Fruit fly (Drosophila melanogaster) whole organism, wandering third instar larva: Measurements from ENCODE around the gene sdt.
A peak's percentile ranks its signal among the peaks of the same experiment; 100 is the strongest.

ENCODE experiments used
- CG32264 ChIP-seq: fragments of 200-800 bp; sonication (Bioruptor generic); optimal IDR thresholded peaks from 2 replicates; lab custom pipeline; 2016; ENCODE audit warnings: missing biosample characterization, missing genetic modification characterization
- CG9705 ChIP-seq: fragments of 200-800 bp; sonication (Bioruptor generic); optimal IDR thresholded peaks from 2 replicates; lab custom pipeline; 2018; ENCODE audit warnings: missing biosample characterization, mild to moderate bottlenecking, missing genetic modification characterization
- Dfd ChIP-seq: fragments of >200 bp; optimal IDR thresholded peaks from 2 replicates; lab custom pipeline; 2017; ENCODE audit warnings: missing biosample characterization, missing genetic modification characterization
- Dif ChIP-seq: fragments of 200-275, 200-300 bp; sonication (Bioruptor generic); optimal IDR thresholded peaks from 2 replicates; lab custom pipeline; 2018; ENCODE audit warnings: missing biosample characterization, missing genetic modification characterization; ENCODE audit not compliant: partially characterized antibody
- GATAd ChIP-seq: sonication (Bioruptor generic); optimal IDR thresholded peaks from 2 replicates; lab custom pipeline; 2016; ENCODE audit warnings: missing biosample characterization, missing genetic modification characterization
- HLH106 ChIP-seq: fragments of 200-800 bp; optimal IDR thresholded peaks from 3 replicates; lab custom pipeline; 2019; ENCODE audit warnings: missing biosample characterization, mild to moderate bottlenecking, missing genetic modification characterization, moderate library complexity
- Hnf4 ChIP-seq: fragments of 200-800 bp; sonication (Bioruptor generic); optimal IDR thresholded peaks from 2 replicates; lab custom pipeline; 2016; ENCODE audit warnings: missing biosample characterization, mild to moderate bottlenecking, missing genetic modification characterization
- Hr78 ChIP-seq: fragments of >200 bp; optimal IDR thresholded peaks from 2 replicates; lab custom pipeline; 2017; ENCODE audit warnings: missing biosample characterization, missing genetic modification characterization
- Hr83 ChIP-seq: fragments of 200-300 bp; sonication (Bioruptor generic); optimal IDR thresholded peaks from 2 replicates; lab custom pipeline; 2016; ENCODE audit warnings: missing biosample characterization, mild to moderate bottlenecking, missing genetic modification characterization, moderate library complexity; ENCODE audit not compliant: poor library complexity, severe bottlenecking
- Jra ChIP-seq: sonication (Bioruptor generic); optimal IDR thresholded peaks from 2 replicates; lab custom pipeline; 2016; ENCODE audit warnings: missing biosample characterization, missing genetic modification characterization
- Mio ChIP-seq: sonication (Bioruptor generic); optimal IDR thresholded peaks from 2 replicates; lab custom pipeline; 2016; ENCODE audit warnings: missing biosample characterization, missing genetic modification characterization
- Myc ChIP-seq: fragments of >200 bp; optimal IDR thresholded peaks from 2 replicates; lab custom pipeline; 2017
- N ChIP-seq: fragments of >200 bp; optimal IDR thresholded peaks from 2 replicates; lab custom pipeline; 2018; ENCODE audit warnings: missing biosample characterization, missing external identifiers, missing genetic modification characterization
- OdsH ChIP-seq: fragments of 200-800 bp; sonication (Bioruptor generic); optimal IDR thresholded peaks from 2 replicates; lab custom pipeline; 2016; ENCODE audit warnings: missing biosample characterization, mild to moderate bottlenecking, missing genetic modification characterization
- Rel ChIP-seq, 2 experiments: fragments of 200-800 bp; sonication (Bioruptor generic) in 1 of 2; optimal IDR thresholded peaks; 2 replicates in 1 of 2; 3 replicates in 1 of 2; lab custom pipeline; 2016 to 2019; ENCODE audit warnings: mild to moderate bottlenecking in 2 of 2, missing biosample characterization in 2 of 2, missing genetic modification characterization in 2 of 2, moderate library complexity in 1 of 2
- Sp1 ChIP-seq: fragments of 200-800 bp; sonication (Bioruptor generic); optimal IDR thresholded peaks from 3 replicates; lab custom pipeline; 2019; ENCODE audit warnings: missing biosample characterization, mild to moderate bottlenecking, missing genetic modification characterization, moderate library complexity
- Vsx2 ChIP-seq: fragments of 200-300, 225-300 bp; sonication (Bioruptor generic); optimal IDR thresholded peaks from 2 replicates; lab custom pipeline; 2018; ENCODE audit warnings: missing biosample characterization, missing genetic modification characterization; ENCODE audit not compliant: partially characterized antibody
- br ChIP-seq: fragments of 200-800 bp; sonication (Bioruptor generic); optimal IDR thresholded peaks from 2 replicates; lab custom pipeline; 2016; ENCODE audit warnings: missing biosample characterization, missing genetic modification characterization
- dl ChIP-seq, 2 experiments: fragments of 175-275, 200-275 bp in 1 of 2; fragments of 200-275 bp in 1 of 2; sonication (Bioruptor generic); optimal IDR thresholded peaks; lab custom pipeline; 2018; ENCODE audit warnings: mild to moderate bottlenecking in 2 of 2, missing biosample characterization in 2 of 2, missing genetic modification characterization in 2 of 2, moderate library complexity in 2 of 2; ENCODE audit not compliant: partially characterized antibody in 2 of 2, insufficient read depth in 1 of 2
- dmrt93B ChIP-seq: fragments of 200-800 bp; sonication (Bioruptor generic); optimal IDR thresholded peaks from 2 replicates; lab custom pipeline; 2018; ENCODE audit warnings: missing biosample characterization, mild to moderate bottlenecking, missing genetic modification characterization
- dsf ChIP-seq: sonication (Bioruptor generic); optimal IDR thresholded peaks from 2 replicates; lab custom pipeline; 2016; ENCODE audit warnings: missing biosample characterization, missing genetic modification characterization, borderline replicate concordance
- ey ChIP-seq: fragments of 200-800 bp; sonication (Bioruptor generic); optimal IDR thresholded peaks from 2 replicates; lab custom pipeline; 2016; ENCODE audit warnings: missing biosample characterization, missing genetic modification characterization
- foxo ChIP-seq, 2 experiments: fragments of 200-800 bp; sonication (Bioruptor generic); optimal IDR thresholded peaks; 2 replicates in 1 of 2; 3 replicates in 1 of 2; lab custom pipeline; 2016 to 2017; ENCODE audit warnings: missing biosample characterization in 2 of 2, missing genetic modification characterization in 2 of 2
- fru ChIP-seq: fragments of 200-800 bp; sonication (Bioruptor generic); optimal IDR thresholded peaks from 3 replicates; lab custom pipeline; 2016; ENCODE audit warnings: missing biosample characterization, mild to moderate bottlenecking, missing genetic modification characterization
- h ChIP-seq: fragments of 200-800 bp; sonication (Bioruptor generic); optimal IDR thresholded peaks from 3 replicates; lab custom pipeline; 2016; ENCODE audit warnings: missing biosample characterization, mild to moderate bottlenecking, missing genetic modification characterization
- lola ChIP-seq: fragments of >200 bp; optimal IDR thresholded peaks from 2 replicates; lab custom pipeline; 2017; ENCODE audit warnings: missing biosample characterization, missing genetic modification characterization
- pan ChIP-seq: fragments of >200 bp; optimal IDR thresholded peaks from 2 replicates; lab custom pipeline; 2017
- psq ChIP-seq: fragments of 200-800 bp; sonication (Bioruptor generic); optimal IDR thresholded peaks from 3 replicates; lab custom pipeline; 2017; ENCODE audit warnings: missing biosample characterization, mild to moderate bottlenecking, missing genetic modification characterization, moderate library complexity
- rgr ChIP-seq: fragments of 200-800 bp; sonication (Bioruptor generic); optimal IDR thresholded peaks from 3 replicates; lab custom pipeline; 2016; ENCODE audit warnings: missing biosample characterization, mild to moderate bottlenecking, missing genetic modification characterization
- sv ChIP-seq: fragments of 200-800 bp; sonication (Bioruptor generic); optimal IDR thresholded peaks from 3 replicates; lab custom pipeline; 2016; ENCODE audit warnings: missing biosample characterization, missing genetic modification characterization
- tai ChIP-seq: sonication (Bioruptor generic); optimal IDR thresholded peaks from 2 replicates; lab custom pipeline; 2016; ENCODE audit warnings: missing biosample characterization, missing genetic modification characterization
- woc ChIP-seq: sonication (Bioruptor generic); optimal IDR thresholded peaks from 2 replicates; lab custom pipeline; 2016; ENCODE audit warnings: missing biosample characterization, mild to moderate bottlenecking, missing genetic modification characterization

The sdt gene

dm6 chrX:8202724-8203362 lies 24.5 kb downstream of the sdt start:
- peak; percentile 93 for TF ChIP-seq Dfd (GFP tag; lab: Kevin White, UChicago)
- no peak for TF ChIP-seq Jra (GFP tag; lab: Kevin White, UChicago)
- TF ChIP-seq dsf (GFP tag; lab: Kevin White, UChicago): no peak
- no peak for TF ChIP-seq lola (GFP tag; lab: Kevin White, UChicago)
- peak; percentile 8 for TF ChIP-seq fru (GFP tag; lab: Kevin White, UChicago)
- no peak for TF ChIP-seq OdsH (GFP tag; lab: Kevin White, UChicago)
- no peak for TF ChIP-seq CG32264 (GFP tag; lab: Kevin White, UChicago)
- TF ChIP-seq HLH106: no peak
- no peak for TF ChIP-seq h (GFP tag; lab: Kevin White, UChicago)
- no peak for TF ChIP-seq ey
- no peak for TF ChIP-seq Mio (GFP tag; lab: Kevin White, UChicago)
- no peak for TF ChIP-seq sv (GFP tag; lab: Kevin White, UChicago)
- no peak for TF ChIP-seq pan (lab: Kevin White, UChicago)
- TF ChIP-seq woc (GFP tag; lab: Kevin White, UChicago): no peak

dm6 chrX:8205625-8206252 lies 27.4 kb downstream of the sdt start:
- TF ChIP-seq Rel (GFP tag; optimal IDR thresholded peaks at IDR 0.05; lab: Kevin White, UChicago) (no peak), Rel (tag; optimal IDR thresholded peaks at IDR 0.05; lab: Kevin White, UChicago) (no peak), dsf (GFP tag; lab: Kevin White, UChicago) (no peak), Hnf4 (GFP tag; lab: Kevin White, UChicago) (no peak), foxo (GFP tag; optimal IDR thresholded peaks at IDR 0.05; lab: Kevin White, UChicago) (peak in 1 of 2 experiments; percentile 23)

- TF ChIP-seq h (GFP tag; lab: Kevin White, UChicago) (no peak), Dfd (GFP tag; lab: Kevin White, UChicago) (peak; percentile 62)
These were observed 28.2 kb downstream of the sdt start for dm6 chrX:8206561-8206960.

- TF ChIP-seq ey (peak; percentile 11), Hnf4 (GFP tag; lab: Kevin White, UChicago) (no peak), tai (no peak), Vsx2 (GFP tag; lab: Kevin White, UChicago) (no peak), foxo (GFP tag; optimal IDR thresholded peaks at IDR 0.05; lab: Kevin White, UChicago) (peak in 1 of 2 experiments; percentile 7), CG9705 (GFP tag; lab: Kevin White, UChicago) (no peak), OdsH (GFP tag; lab: Kevin White, UChicago) (no peak), dsf (GFP tag; lab: Kevin White, UChicago) (no peak), rgr (GFP tag; lab: Kevin White, UChicago) (peak; percentile 1), GATAd (GFP tag; lab: Kevin White, UChicago) (no peak)
- TF ChIP-seq, all 38 proteins: peak for 3
These were observed 28.7 kb downstream of the sdt start for dm6 chrX:8207054-8207453.

dm6 chrX:8210632-8211031 lies 32.3 kb downstream of the sdt start:
- TF ChIP-seq GATAd (GFP tag; lab: Kevin White, UChicago) (no peak), pan (lab: Kevin White, UChicago) (no peak), Myc (lab: Kevin White, UChicago) (peak; percentile 85), Dif (GFP tag; lab: Kevin White, UChicago) (no peak), Sp1 (no peak), Hr78 (GFP tag; lab: Kevin White, UChicago) (no peak), lola (GFP tag; lab: Kevin White, UChicago) (no peak)

dm6 chrX:8211094-8211730 lies 32.9 kb downstream of the sdt start:
- no peak for TF ChIP-seq Hr83
- TF ChIP-seq ey: peak; percentile 48
- TF ChIP-seq Hnf4 (GFP tag; lab: Kevin White, UChicago): peak; percentile 1
- TF ChIP-seq Sp1: peak; percentile 36
- peak; percentile 9 for TF ChIP-seq psq
- TF ChIP-seq HLH106: peak; percentile 48
- TF ChIP-seq h (GFP tag; lab: Kevin White, UChicago): peak; percentile 29
- peak in 1 of 2 experiments; percentile 56 for TF ChIP-seq foxo (GFP tag; optimal IDR thresholded peaks at IDR 0.05; lab: Kevin White, UChicago)
- no peak for TF ChIP-seq dl (GFP tag; optimal IDR thresholded peaks at IDR 0.05; lab: Kevin White, UChicago; ENCODE audit: insufficient read depth in 1 of 2, partially characterized antibody in 2 of 2)
- TF ChIP-seq Dfd (GFP tag; lab: Kevin White, UChicago): no peak
- peak; percentile 36 for TF ChIP-seq br (GFP tag; lab: Kevin White, UChicago)
- peak; percentile 40 for TF ChIP-seq fru (GFP tag; lab: Kevin White, UChicago)
- TF ChIP-seq dmrt93B (GFP tag; lab: Kevin White, UChicago): peak; percentile 7
- TF ChIP-seq woc (GFP tag; lab: Kevin White, UChicago): peak; percentile 17
- TF ChIP-seq OdsH (GFP tag; lab: Kevin White, UChicago): peak; percentile 14
- peak; percentile 42 for TF ChIP-seq rgr (GFP tag; lab: Kevin White, UChicago)
- TF ChIP-seq N: no peak
